Worm (Caenorhabditis elegans) whole organism, early embryonic: ENCODE measurements around the gene tebp-1.

Source experiments
- B0310.2 ChIP-seq: sonication (generic microtip); optimal IDR thresholded peaks from 2 replicates; lab custom pipeline; 2016; ENCODE audit warnings: mild to moderate bottlenecking, missing genetic modification characterization, missing compliant biosample characterization
- F13C5.2 ChIP-seq: sonication (generic microtip); optimal IDR thresholded peaks from 2 replicates; lab custom pipeline; 2017; ENCODE audit warnings: mild to moderate bottlenecking, missing genetic modification characterization, inconsistent platforms, missing compliant biosample characterization
- aly-1 ChIP-seq: sonication (generic microtip); optimal IDR thresholded peaks from 2 replicates; lab custom pipeline; 2016; ENCODE audit warnings: missing genetic modification characterization, missing compliant biosample characterization
- ama-1 ChIP-seq: fragments of 150-350 bp; optimal IDR thresholded peaks from 2 replicates; lab custom pipeline; 2014
- ceh-13 ChIP-seq: fragments of 200-800 bp; sonication (Bioruptor generic); optimal IDR thresholded peaks from 2 replicates; lab custom pipeline; 2018; ENCODE audit warnings: mild to moderate bottlenecking, missing genetic modification characterization, missing compliant biosample characterization
- ceh-36 ChIP-seq: sonication (generic microtip); optimal IDR thresholded peaks from 2 replicates; lab custom pipeline; 2016; ENCODE audit warnings: missing genetic modification characterization, inconsistent platforms, missing compliant biosample characterization
- ets-7 ChIP-seq: sonication (generic microtip); optimal IDR thresholded peaks from 2 replicates; lab custom pipeline; 2016; ENCODE audit warnings: missing genotype, missing genetic modification characterization, missing compliant biosample characterization
- flt-1 ChIP-seq: fragments of 200-800 bp; sonication (Bioruptor generic); IDR thresholded peaks from 2 replicates; pipeline ENCODE4 v1.3.6; 2022; ENCODE audit warnings: missing genetic modification characterization, missing compliant biosample characterization
- hmbx-1 ChIP-seq: sonication (generic microtip); optimal IDR thresholded peaks from 2 replicates; lab custom pipeline; 2016; ENCODE audit warnings: mild to moderate bottlenecking, missing genetic modification characterization, missing compliant biosample characterization
- hmg-4 ChIP-seq: fragments of 200-800 bp; sonication (Bioruptor generic); optimal IDR thresholded peaks from 2 replicates; lab custom pipeline; 2018; ENCODE audit warnings: mild to moderate bottlenecking, missing genetic modification characterization, missing compliant biosample characterization
- hnd-1 ChIP-seq: sonication (generic microtip); optimal IDR thresholded peaks from 2 replicates; lab custom pipeline; 2016; ENCODE audit warnings: missing genetic modification characterization, missing compliant biosample characterization
- pes-1 ChIP-seq: fragments of 200-800 bp; sonication (Bioruptor generic); IDR thresholded peaks from 2 replicates; pipeline ENCODE4 v1.3.6; 2022; ENCODE audit warnings: missing genetic modification reagents, missing genetic modification characterization, missing compliant biosample characterization
- scrt-1 ChIP-seq: fragments of 200-800 bp; sonication (Bioruptor generic); IDR thresholded peaks from 2 replicates; pipeline ENCODE4 v1.3.6; 2022; ENCODE audit warnings: missing genetic modification characterization, missing compliant biosample characterization
- sea-1 ChIP-seq: fragments of 200-800 bp; sonication (Bioruptor generic); conservative IDR thresholded peaks from 2 replicates; pipeline ENCODE4 v1.3.6; 2022; ENCODE audit warnings: missing genetic modification characterization, missing compliant biosample characterization
- tbx-11 ChIP-seq: fragments of 200-800 bp; sonication (Bioruptor generic); IDR thresholded peaks from 2 replicates; pipeline ENCODE4 v1.3.6; 2022; ENCODE audit warnings: missing genetic modification characterization, missing compliant biosample characterization
- tbx-37 ChIP-seq: fragments of 200-800 bp; sonication (Bioruptor generic); conservative IDR thresholded peaks from 2 replicates; pipeline ENCODE4 v1.3.6; 2022; ENCODE audit warnings: missing genetic modification reagents, missing genetic modification characterization, missing compliant biosample characterization
- tra-4 ChIP-seq: sonication (generic microtip); optimal IDR thresholded peaks from 2 replicates; lab custom pipeline; 2017; ENCODE audit warnings: missing genetic modification characterization, missing compliant biosample characterization

Gene tebp-1

DNA sequence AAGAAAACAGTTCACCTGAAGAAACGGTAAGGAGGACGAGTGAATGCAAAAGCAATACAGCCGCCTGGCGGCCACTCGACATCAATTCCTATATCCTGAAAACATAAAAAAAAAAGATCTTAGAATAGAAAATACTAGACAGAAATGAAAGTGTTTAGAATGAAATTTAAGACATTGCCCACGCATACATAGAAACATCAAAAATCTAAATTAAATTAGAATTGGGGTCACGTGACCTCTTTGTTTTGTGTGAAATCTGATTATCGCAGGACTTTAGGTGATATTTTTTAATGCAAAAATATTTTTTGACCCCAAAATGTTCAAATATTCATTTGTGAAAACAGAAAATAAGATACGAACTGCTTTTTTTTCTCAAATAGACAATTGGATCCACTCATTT is 16.0 kb downstream of the tebp-1 start, which contains the start of gene acr-20:
Gene acr-20, minus strand, starts transcription at position 101 of the 400 bp plus-strand sequence.
- TF ChIP-seq pes-1 (GFP tag; lab: Robert Waterston, UW) = no peak

DNA sequence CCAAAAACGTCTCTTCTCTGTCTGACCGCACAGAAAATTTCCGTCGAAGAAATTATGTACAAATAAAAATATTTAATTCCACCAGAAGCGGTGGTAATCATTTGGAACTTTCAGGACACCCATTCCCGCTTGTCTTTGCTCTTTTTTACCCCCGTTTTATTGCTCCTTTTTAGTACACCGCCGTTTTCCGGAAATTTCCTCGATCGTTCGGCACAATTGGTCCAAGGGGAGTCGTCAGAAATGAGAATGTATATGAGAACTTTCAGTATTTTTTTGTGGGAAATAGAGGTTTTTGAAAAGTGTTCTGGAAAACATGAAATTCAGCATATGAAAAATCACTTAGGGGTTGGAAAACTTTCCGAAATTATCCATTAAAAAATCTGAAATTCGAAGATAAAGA is 19.0 kb downstream of the tebp-1 start:
- no peak for TF ChIP-seq ceh-36 (tag; lab: Kevin White, UChicago)
- no peak for TF ChIP-seq hmg-4 (GFP tag; lab: Kevin White, UChicago)
- no peak for TF ChIP-seq scrt-1
- no peak for TF ChIP-seq F13C5.2 (tag; lab: Kevin White, UChicago)
- TF ChIP-seq hnd-1 (tag; lab: Kevin White, UChicago) = no peak
- no peak for TF ChIP-seq ets-7
- TF ChIP-seq hmbx-1 (tag; lab: Kevin White, UChicago) = no peak
- TF ChIP-seq ceh-13 (GFP tag; lab: Kevin White, UChicago) = no peak
- TF ChIP-seq B0310.2 (tag; lab: Kevin White, UChicago) = no peak
- TF ChIP-seq tbx-11 = no peak

DNA sequence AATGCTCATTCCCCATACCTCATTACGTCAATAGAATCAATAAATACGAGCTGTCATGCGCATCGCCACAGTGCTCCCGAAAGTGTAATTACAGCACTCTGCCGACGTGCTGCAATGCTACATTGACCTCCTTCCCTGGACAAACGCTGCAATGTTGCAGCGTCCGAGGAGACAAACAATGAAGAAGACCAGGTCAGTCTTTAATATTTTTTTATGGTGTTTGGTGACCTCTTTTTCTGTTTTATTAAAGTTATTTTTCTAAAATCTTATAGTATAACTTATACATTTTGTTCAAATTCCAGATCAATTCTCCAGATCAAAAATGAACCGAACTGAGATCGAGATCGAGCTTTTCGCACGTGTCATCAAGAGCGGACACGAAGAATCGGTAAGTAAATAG is 19.6 kb downstream of the tebp-1 start, which contains the start of gene sdz-26:
Gene sdz-26, plus strand, starts transcription at position 301 of the 400 bp plus-strand sequence.
- TF ChIP-seq pes-1 (GFP tag; lab: Robert Waterston, UW) (no peak), hmbx-1 (tag; lab: Kevin White, UChicago) (no peak), hnd-1 (tag; lab: Kevin White, UChicago) (no peak), sea-1 (no peak), hmg-4 (GFP tag; lab: Kevin White, UChicago) (no peak)

DNA sequence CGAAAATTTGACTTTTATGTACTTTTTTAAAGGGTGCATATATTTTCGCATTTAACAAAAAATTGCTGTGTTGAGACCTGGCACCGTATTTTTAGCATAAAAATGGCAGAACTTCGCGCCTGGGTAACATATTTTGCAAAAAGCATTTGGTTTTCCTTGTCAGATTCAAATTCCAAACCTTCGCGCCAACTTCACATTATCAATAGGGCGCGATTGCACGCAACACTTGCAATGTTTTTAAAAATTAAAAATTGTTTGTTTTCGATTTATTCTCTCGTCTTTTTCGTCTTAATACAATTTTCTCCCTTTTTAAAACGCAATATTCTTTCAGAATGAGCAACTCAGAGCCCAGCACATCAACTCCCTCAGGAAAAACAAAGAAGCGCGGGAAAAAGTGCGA is 21.8 kb downstream of the tebp-1 start, which contains the start of gene mes-2:
Gene mes-2, plus strand, starts transcription at position 330 of the 400 bp plus-strand sequence.
- no peak for TF ChIP-seq tbx-37 (GFP tag; lab: Robert Waterston, UW)
- TF ChIP-seq F13C5.2 (tag; lab: Kevin White, UChicago) = peak; percentile 66

DNA sequence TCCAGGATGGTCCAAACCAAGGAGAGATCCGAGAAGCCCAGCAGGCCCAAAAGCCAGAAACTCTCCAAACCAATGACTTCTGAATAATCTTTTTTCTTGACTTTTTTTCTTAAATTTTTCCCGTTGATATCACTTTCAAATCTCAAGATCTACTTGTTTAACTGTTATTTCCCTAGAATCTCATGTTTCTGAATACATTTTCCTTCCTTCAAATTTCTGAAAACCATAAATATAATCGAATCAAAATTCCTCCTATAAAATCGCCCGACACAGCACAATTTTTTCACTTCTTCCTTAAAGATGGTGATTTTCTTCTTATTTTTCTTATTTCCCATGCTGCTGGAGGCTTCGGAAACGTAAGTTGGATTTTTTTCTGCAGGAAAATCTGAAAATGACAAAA is 26.4 kb downstream of the tebp-1 start, which contains the start of gene F26H11.8:
Gene F26H11.8, plus strand, starts transcription at position 301 of the 400 bp plus-strand sequence.
- no peak for TF ChIP-seq ama-1
- TF ChIP-seq tbx-11 = no peak
- TF ChIP-seq ceh-13 (GFP tag; lab: Kevin White, UChicago) = no peak
- TF ChIP-seq scrt-1 = no peak
- TF ChIP-seq tra-4 (tag; lab: Kevin White, UChicago) = no peak
- TF ChIP-seq ets-7 = no peak
- no peak for TF ChIP-seq B0310.2 (tag; lab: Kevin White, UChicago)
- no peak for TF ChIP-seq ceh-36 (tag; lab: Kevin White, UChicago)
- TF ChIP-seq sea-1 = no peak
- no peak for TF ChIP-seq pes-1 (GFP tag; lab: Robert Waterston, UW)
- TF ChIP-seq aly-1 (tag; lab: Kevin White, UChicago) = no peak
- no peak for TF ChIP-seq F13C5.2 (tag; lab: Kevin White, UChicago)
- no peak for TF ChIP-seq hnd-1 (tag; lab: Kevin White, UChicago)

DNA sequence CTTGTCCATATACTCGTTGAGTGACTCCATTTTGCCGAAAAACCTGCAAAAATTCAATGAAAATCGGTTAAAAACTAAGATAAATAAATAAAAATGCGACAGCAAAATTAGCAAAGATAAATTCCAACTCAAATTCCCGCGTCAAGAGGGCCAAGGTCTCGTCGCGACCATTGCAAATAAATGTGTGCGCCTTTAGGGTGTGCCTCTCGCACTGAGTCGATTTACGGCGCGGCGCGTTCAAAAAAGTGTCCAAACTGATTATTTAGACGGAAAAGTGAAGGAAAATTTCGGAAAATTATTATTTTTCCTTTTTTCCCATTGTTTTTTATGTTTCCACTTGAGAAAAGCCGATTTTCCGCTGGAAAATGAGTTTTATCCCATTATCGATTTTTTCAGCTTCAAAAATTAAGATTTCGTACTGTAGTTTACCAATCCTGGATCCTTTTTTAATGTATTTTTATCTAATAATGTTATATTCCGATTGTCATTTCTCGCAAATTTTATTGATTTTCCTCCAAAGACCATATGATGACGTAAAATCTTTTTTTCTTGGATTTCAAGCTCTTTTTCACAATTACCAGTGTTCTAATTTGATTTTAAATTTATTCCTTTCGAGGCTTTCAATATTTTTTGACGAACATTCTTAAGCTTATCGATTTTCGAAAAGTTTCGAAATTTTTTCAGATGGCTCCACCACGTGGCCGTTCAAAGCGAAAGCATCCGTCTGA is 28.4 kb downstream of the tebp-1 start, which contains the start of the genes kbp-3 and nurf-1:
Gene kbp-3, minus strand, starts transcription at position 43 of the 728 bp plus-strand sequence.
Gene nurf-1, plus strand, starts transcription at position 678 of the 728 bp plus-strand sequence.
- TF ChIP-seq hmg-4 (GFP tag; lab: Kevin White, UChicago) = peak; percentile 29
- no peak for TF ChIP-seq ets-7
- peak; percentile 4 for TF ChIP-seq F13C5.2 (tag; lab: Kevin White, UChicago)
- 0 out of 2 replicates have a peak, but pooled peaks have one; percentile 9 for TF ChIP-seq tbx-11

DNA sequence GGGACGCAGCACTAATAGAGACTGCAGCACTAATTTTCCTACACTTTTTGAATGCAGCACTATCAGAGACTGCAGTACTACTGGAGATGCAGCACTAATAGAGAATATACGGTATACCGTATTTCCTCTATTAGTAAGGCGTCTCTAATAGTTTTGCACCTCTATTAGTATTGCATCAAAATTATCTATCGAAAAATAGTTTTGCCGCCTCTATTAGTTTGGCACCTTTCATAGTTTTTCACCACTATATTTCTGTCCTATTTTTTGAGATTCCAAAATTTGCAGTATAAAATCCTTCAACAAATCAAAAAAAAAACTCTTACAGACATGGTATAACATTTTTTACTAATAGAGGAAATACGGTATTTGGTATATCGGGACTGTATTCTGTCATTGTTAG is 31.9 kb downstream of the tebp-1 start:
- TF ChIP-seq hmg-4 (GFP tag; lab: Kevin White, UChicago) = no peak
- no peak for TF ChIP-seq ets-7
- no peak for TF ChIP-seq tra-4 (tag; lab: Kevin White, UChicago)
- TF ChIP-seq tbx-37 (GFP tag; lab: Robert Waterston, UW) = no peak
- TF ChIP-seq hnd-1 (tag; lab: Kevin White, UChicago) = no peak
- TF ChIP-seq ama-1 = no peak
- no peak for TF ChIP-seq aly-1 (tag; lab: Kevin White, UChicago)

DNA sequence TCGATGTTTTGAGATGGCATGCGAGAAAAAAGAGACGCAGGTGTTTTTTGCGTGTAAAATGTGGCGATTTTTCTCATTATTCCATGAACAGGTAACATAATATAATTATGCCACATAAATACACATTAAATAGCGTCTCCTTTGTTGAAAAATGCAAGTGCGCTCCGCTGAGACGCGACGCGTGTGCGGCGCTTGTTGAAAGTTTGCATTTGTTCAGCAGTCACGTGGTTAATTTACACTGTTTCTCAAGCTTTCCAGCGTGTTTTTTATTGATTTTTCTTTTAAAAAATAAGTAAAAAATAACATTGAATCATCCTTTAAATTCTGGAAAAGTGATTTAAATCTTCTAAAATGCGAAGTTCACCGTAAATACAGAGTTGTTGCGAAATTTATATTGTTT is 37.8 kb downstream of the tebp-1 start:
- TF ChIP-seq ets-7 (no peak), flt-1 (GFP tag; lab: Robert Waterston, UW) (no peak), hnd-1 (tag; lab: Kevin White, UChicago) (no peak), B0310.2 (tag; lab: Kevin White, UChicago) (no peak), hmbx-1 (tag; lab: Kevin White, UChicago) (no peak), tra-4 (tag; lab: Kevin White, UChicago) (no peak), F13C5.2 (tag; lab: Kevin White, UChicago) (peak; percentile 1), aly-1 (tag; lab: Kevin White, UChicago) (no peak), ama-1 (no peak), pes-1 (GFP tag; lab: Robert Waterston, UW) (0 out of 2 replicates have a peak, but pooled peaks have one; percentile 3), ceh-36 (tag; lab: Kevin White, UChicago) (no peak)
